Worm (Caenorhabditis elegans) whole organism, young adult: ENCODE measurements around the gene F35A5.2.

ENCODE experiments used
- B0035.1 ChIP-seq: sonication (generic microtip); optimal IDR thresholded peaks from 2 replicates; lab custom pipeline; 2016; ENCODE audit warnings: missing genetic modification characterization, mild to moderate bottlenecking, missing compliant biosample characterization, missing genotype, missing genetic modification reagents
- B0261.1 ChIP-seq: sonication (generic microtip); optimal IDR thresholded peaks from 2 replicates; lab custom pipeline; 2016; ENCODE audit warnings: mild to moderate bottlenecking, missing genetic modification characterization, moderate library complexity, missing compliant biosample characterization
- B0336.3 ChIP-seq: fragments of 200-800 bp; sonication (Bioruptor generic); IDR thresholded peaks from 2 replicates; pipeline ENCODE4 v1.3.6; 2022; ENCODE audit warnings: missing genetic modification characterization, missing compliant biosample characterization
- C06A6.2 ChIP-seq: fragments of 200-800 bp; sonication (Bioruptor generic); conservative IDR thresholded peaks from 2 replicates; pipeline ENCODE4 v1.3.6; 2022; ENCODE audit warnings: missing genetic modification characterization, missing compliant biosample characterization
- C17E4.6 ChIP-seq: fragments of 200-800 bp; sonication (Bioruptor generic); IDR thresholded peaks from 2 replicates; pipeline ENCODE4 v1.3.6; 2022; ENCODE audit warnings: missing genetic modification reagents, missing genetic modification characterization, missing compliant biosample characterization
- F37B4.10 ChIP-seq: fragments of 200-800 bp; sonication (Bioruptor generic); IDR thresholded peaks from 2 replicates; pipeline ENCODE4 v1.3.6; 2022; ENCODE audit warnings: missing genetic modification characterization, missing compliant biosample characterization
- F49E8.2 ChIP-seq: sonication (generic microtip); optimal IDR thresholded peaks from 3 replicates; lab custom pipeline; 2017; ENCODE audit warnings: missing genetic modification characterization, mild to moderate bottlenecking, missing compliant biosample characterization, antibody characterized with exemption, moderate library complexity; ENCODE audit not compliant: insufficient read depth
- F52B5.7 ChIP-seq: sonication (generic microtip); optimal IDR thresholded peaks from 2 replicates; lab custom pipeline; 2016; ENCODE audit warnings: mild to moderate bottlenecking, missing genetic modification characterization, missing compliant biosample characterization
- F57A8.1 ChIP-seq: fragments of 200-800 bp; sonication (Bioruptor generic); optimal IDR thresholded peaks from 2 replicates; lab custom pipeline; 2018; ENCODE audit warnings: mild to moderate bottlenecking, missing genetic modification characterization, moderate library complexity, missing compliant biosample characterization
- K12H6.12 ChIP-seq: fragments of 200-800 bp; sonication (Bioruptor generic); optimal IDR thresholded peaks from 2 replicates; lab custom pipeline; 2018; ENCODE audit warnings: mild to moderate bottlenecking, missing genetic modification characterization, missing compliant biosample characterization
- T07F8.4 ChIP-seq: sonication (generic microtip); optimal IDR thresholded peaks from 2 replicates; lab custom pipeline; 2016; ENCODE audit warnings: mild to moderate bottlenecking, missing genetic modification characterization, moderate library complexity, missing compliant biosample characterization
- Y53G8AR.9 ChIP-seq: fragments of 200-800 bp; sonication (Bioruptor generic); conservative IDR thresholded peaks from 2 replicates; pipeline ENCODE4 v1.3.6; 2022; ENCODE audit warnings: missing genetic modification reagents, missing genetic modification characterization, missing compliant biosample characterization
- Y56A3A.18 ChIP-seq: fragments of 200-800 bp; sonication (Bioruptor generic); IDR thresholded peaks from 2 replicates; pipeline ENCODE4 v1.3.6; 2022; ENCODE audit warnings: missing genetic modification reagents, missing genetic modification characterization, missing compliant biosample characterization
- Y79H2A.3 ChIP-seq: fragments of 200-800 bp; sonication (Bioruptor generic); conservative IDR thresholded peaks from 2 replicates; pipeline ENCODE4 v1.3.6; 2022; ENCODE audit warnings: missing genetic modification reagents, missing genetic modification characterization, missing compliant biosample characterization
- ZK185.1 ChIP-seq: sonication (generic microtip); optimal IDR thresholded peaks from 2 replicates; lab custom pipeline; 2016; ENCODE audit warnings: mild to moderate bottlenecking, missing genetic modification characterization, missing compliant biosample characterization; ENCODE audit not compliant: poor library complexity, severe bottlenecking
- aptf-3 ChIP-seq: fragments of 200-800 bp; sonication (Bioruptor generic); IDR thresholded peaks from 2 replicates; pipeline ENCODE4 v1.3.6; 2022; ENCODE audit warnings: missing genetic modification characterization, missing compliant biosample characterization
- attf-5 ChIP-seq: fragments of 200-800 bp; sonication (Bioruptor generic); optimal IDR thresholded peaks from 2 replicates; lab custom pipeline; 2018; ENCODE audit warnings: mild to moderate bottlenecking, missing genetic modification characterization, missing compliant biosample characterization
- cebp-1 ChIP-seq, 2 experiments: fragments of 200-800 bp in 1 of 2; sonication (Bioruptor generic) in 1 of 2; sonication (generic microtip) in 1 of 2; IDR thresholded peaks in 1 of 2; optimal IDR thresholded peaks in 1 of 2; 2 replicates each; pipeline versions ENCODE4 v1.3.6 to Lab custom; 2017 to 2022; ENCODE audit warnings: missing compliant biosample characterization in 2 of 2, missing genetic modification characterization in 2 of 2, mild to moderate bottlenecking in 1 of 2, missing genetic modification reagents in 1 of 2, moderate library complexity in 1 of 2
- cebp-2 ChIP-seq: fragments of 200-800 bp; sonication (Bioruptor generic); IDR thresholded peaks from 2 replicates; pipeline ENCODE4 v1.3.6; 2022; ENCODE audit warnings: missing genetic modification characterization, missing compliant biosample characterization
- die-1 ChIP-seq: sonication (generic microtip); optimal IDR thresholded peaks from 2 replicates; lab custom pipeline; 2016; ENCODE audit warnings: missing genotype, mild to moderate bottlenecking, missing genetic modification characterization, missing compliant biosample characterization
- dox-1 ChIP-seq: fragments of 200-800 bp; sonication (Bioruptor generic); IDR thresholded peaks from 2 replicates; pipeline ENCODE4 v1.3.6; 2022; ENCODE audit warnings: missing genetic modification reagents, missing genetic modification characterization, missing compliant biosample characterization
- egl-18 ChIP-seq: fragments of 200-800 bp; sonication (Bioruptor generic); IDR thresholded peaks from 2 replicates; pipeline ENCODE4 v1.3.6; 2022; ENCODE audit warnings: missing genetic modification reagents, missing genetic modification characterization, missing compliant biosample characterization
- ets-4 ChIP-seq: fragments of 200-800 bp; sonication (Bioruptor generic); optimal IDR thresholded peaks from 2 replicates; lab custom pipeline; 2018; ENCODE audit warnings: mild to moderate bottlenecking, missing genetic modification characterization, missing compliant biosample characterization
- gei-17 ChIP-seq: fragments of 200-800 bp; sonication (Bioruptor generic); optimal IDR thresholded peaks from 2 replicates; lab custom pipeline; 2018; ENCODE audit warnings: mild to moderate bottlenecking, missing genetic modification characterization, missing compliant biosample characterization
- hrde-1 ChIP-seq: sonication (generic microtip); optimal IDR thresholded peaks from 2 replicates; lab custom pipeline; 2016; ENCODE audit warnings: missing genetic modification characterization, mild to moderate bottlenecking, missing compliant biosample characterization, moderate library complexity, missing genotype, missing genetic modification reagents, borderline replicate concordance
- let-607 ChIP-seq, 2 experiments: fragments of 200-800 bp in 1 of 2; sonication (Bioruptor generic) in 1 of 2; sonication (generic microtip) in 1 of 2; optimal IDR thresholded peaks; 2 replicates each; lab custom pipeline; 2016 to 2018; ENCODE audit warnings: mild to moderate bottlenecking in 2 of 2, missing compliant biosample characterization in 2 of 2, missing genetic modification characterization in 2 of 2, moderate library complexity in 2 of 2, missing genotype in 1 of 2
- lin-35 ChIP-seq, 3 experiments: fragments of 150-350 bp in 2 of 3; sonication (generic microtip) in 1 of 3; optimal IDR thresholded peaks; 2 replicates each; lab custom pipeline; 2014 to 2018; ENCODE audit warnings: missing biosample characterization in 3 of 3, missing genetic modification characterization in 3 of 3, missing genetic modification reagents in 3 of 3
- lin-40 ChIP-seq: sonication (generic microtip); optimal IDR thresholded peaks from 2 replicates; lab custom pipeline; 2016; ENCODE audit warnings: missing genetic modification characterization, mild to moderate bottlenecking, missing compliant biosample characterization, missing genotype, missing genetic modification reagents
- madf-10 ChIP-seq: sonication (generic microtip); optimal IDR thresholded peaks from 2 replicates; lab custom pipeline; 2016; ENCODE audit warnings: mild to moderate bottlenecking, missing genetic modification characterization, missing compliant biosample characterization
- nfyb-1 ChIP-seq: fragments of 200-800 bp; sonication (Bioruptor generic); IDR thresholded peaks from 2 replicates; pipeline ENCODE4 v1.3.6; 2022; ENCODE audit warnings: missing genetic modification reagents, missing genetic modification characterization, missing compliant biosample characterization
- nhr-179 ChIP-seq: sonication (generic microtip); optimal IDR thresholded peaks from 2 replicates; lab custom pipeline; 2016; ENCODE audit warnings: mild to moderate bottlenecking, missing genetic modification characterization, missing compliant biosample characterization
- nhr-80 ChIP-seq: sonication (generic microtip); optimal IDR thresholded peaks from 2 replicates; lab custom pipeline; 2016; ENCODE audit warnings: missing genetic modification characterization, missing compliant biosample characterization
- pbrm-1 ChIP-seq: fragments of 200-800 bp; sonication (Bioruptor generic); IDR thresholded peaks from 2 replicates; pipeline ENCODE4 v1.3.6; 2022; ENCODE audit warnings: missing genetic modification reagents, missing genetic modification characterization, missing compliant biosample characterization
- pha-4 ChIP-seq: fragments of 150-350 bp; sonication (generic microtip); optimal IDR thresholded peaks from 2 replicates; lab custom pipeline; 2014; ENCODE audit warnings: missing biosample characterization, missing genetic modification reagents, missing genetic modification characterization
- rcor-1 ChIP-seq: fragments of 200-800 bp; sonication (Bioruptor generic); IDR thresholded peaks from 2 replicates; pipeline ENCODE4 v1.3.6; 2022; ENCODE audit warnings: missing genetic modification reagents, missing genetic modification characterization, missing compliant biosample characterization
- snpc-3.4 ChIP-seq: sonication (generic microtip); optimal IDR thresholded peaks from 2 replicates; lab custom pipeline; 2017; ENCODE audit warnings: missing genetic modification characterization, mild to moderate bottlenecking, missing compliant biosample characterization, antibody characterized with exemption, moderate library complexity, missing genotype, missing genetic modification reagents
- tbp1 ChIP-seq: fragments of 200-800 bp; sonication (Bioruptor generic); optimal IDR thresholded peaks from 2 replicates; lab custom pipeline; 2018; ENCODE audit warnings: mild to moderate bottlenecking, missing genetic modification characterization, missing compliant biosample characterization
- tlf-1 ChIP-seq: fragments of 200-800 bp; sonication (Bioruptor generic); optimal IDR thresholded peaks from 2 replicates; lab custom pipeline; 2018; ENCODE audit warnings: mild to moderate bottlenecking, missing genetic modification characterization, missing compliant biosample characterization
- ztf-18 ChIP-seq: sonication (generic microtip); optimal IDR thresholded peaks from 2 replicates; lab custom pipeline; 2016; ENCODE audit warnings: missing genotype, mild to moderate bottlenecking, missing genetic modification characterization, missing compliant biosample characterization
- ztf-22 ChIP-seq: fragments of 200-800 bp; sonication (Bioruptor generic); optimal IDR thresholded peaks from 2 replicates; lab custom pipeline; 2018; ENCODE audit warnings: mild to moderate bottlenecking, missing genetic modification characterization, moderate library complexity, missing compliant biosample characterization
- ztf-28 ChIP-seq: fragments of 200-800 bp; sonication (Bioruptor generic); IDR thresholded peaks from 2 replicates; pipeline ENCODE4 v1.3.6; 2022; ENCODE audit warnings: missing genetic modification reagents, missing genetic modification characterization, missing compliant biosample characterization

The F35A5.2 gene

DNA sequence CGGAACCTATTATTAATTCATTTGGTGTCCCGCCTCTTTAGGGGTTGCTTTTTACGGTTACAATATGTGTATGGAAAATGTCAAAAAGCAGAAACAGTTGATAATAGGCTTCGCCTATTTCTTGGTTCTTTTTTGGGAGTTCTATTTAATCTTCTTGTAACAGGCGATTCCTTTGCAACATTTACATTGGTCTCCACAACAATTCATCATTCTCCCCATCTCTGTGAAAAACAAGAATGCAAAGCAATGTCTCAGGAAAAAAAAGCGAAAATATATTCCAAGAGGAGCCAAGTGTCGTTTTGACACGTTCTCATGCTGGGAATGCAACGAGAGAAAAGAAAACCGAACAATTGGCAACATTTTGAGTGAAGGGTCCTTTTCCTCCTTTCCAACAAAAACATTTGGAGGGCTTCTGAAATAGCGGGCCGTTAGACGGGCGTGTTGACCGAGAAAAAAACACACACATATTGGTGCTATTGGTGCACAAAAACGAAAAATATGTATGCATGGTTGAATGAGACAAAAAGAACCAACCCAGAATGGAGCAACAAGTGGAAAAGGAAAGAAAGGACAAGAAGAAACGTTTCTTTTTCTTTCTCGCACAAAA lies 23.8 kb downstream of the F35A5.2 start:
- TF ChIP-seq F37B4.10 (GFP tag; lab: Robert Waterston, UW): no peak
- TF ChIP-seq T07F8.4 (tag; lab: Kevin White, UChicago): no peak
- no peak for TF ChIP-seq B0336.3 (GFP tag; lab: Robert Waterston, UW)

ce11 chrX:3829605-3830004 lies 24.7 kb downstream of the F35A5.2 start:
- TF ChIP-seq pha-4 (tag; lab: Kevin White, UChicago) (peak; percentile 34), C17E4.6 (GFP tag; lab: Robert Waterston, UW) (no peak), nhr-80 (peak; percentile 90), tbp1 (GFP tag; lab: Kevin White, UChicago) (peak; percentile 10), ets-4 (peak; percentile 9), let-607 (tag; optimal IDR thresholded peaks at IDR 0.05; lab: Kevin White, UChicago) (peak in 1 of 2 experiments; percentile 55), lin-40 (tag; lab: Kevin White, UChicago) (peak; percentile 7), die-1 (no peak), ztf-28 (no peak), madf-10 (tag; lab: Kevin White, UChicago) (no peak), cebp-1 (GFP tag; IDR thresholded peaks at IDR 0.05; lab: Robert Waterston, UW) (no peak), cebp-1 (tag; optimal IDR thresholded peaks at IDR 0.05; lab: Kevin White, UChicago) (peak; percentile 20), B0035.1 (tag; lab: Kevin White, UChicago) (no peak), nfyb-1 (GFP tag; lab: Robert Waterston, UW) (no peak), ZK185.1 (tag; lab: Kevin White, UChicago) (no peak), lin-35 (GFP tag; optimal IDR thresholded peaks at IDR 0.05; lab: Kevin White, UChicago) (no peak), dox-1 (GFP tag; lab: Robert Waterston, UW) (0 out of 2 replicates have a peak, but pooled peaks have one; percentile 16), C06A6.2 (GFP tag; lab: Robert Waterston, UW) (no peak), F52B5.7 (tag; lab: Kevin White, UChicago) (no peak)

ce11 chrX:3830872-3831271 lies 25.9 kb downstream of the F35A5.2 start:
- TF ChIP-seq gei-17 (GFP tag; lab: Kevin White, UChicago): no peak

ce11 chrX:3832059-3832641 lies 27.2 kb downstream of the F35A5.2 start:
- TF ChIP-seq pbrm-1 (GFP tag; lab: Robert Waterston, UW) (no peak), gei-17 (GFP tag; lab: Kevin White, UChicago) (no peak), F57A8.1 (GFP tag; lab: Kevin White, UChicago) (no peak), nfyb-1 (GFP tag; lab: Robert Waterston, UW) (peak; percentile 59; the same call in 1 of the 2 replicates), cebp-2 (no peak), nhr-179 (no peak), hrde-1 (tag; lab: Kevin White, UChicago) (no peak), Y53G8AR.9 (GFP tag; lab: Robert Waterston, UW) (no peak), aptf-3 (no peak), F49E8.2 (tag; lab: Kevin White, UChicago) (no peak), snpc-3.4 (tag; lab: Kevin White, UChicago) (no peak), egl-18 (GFP tag; lab: Robert Waterston, UW) (no peak), tlf-1 (GFP tag; lab: Kevin White, UChicago) (peak; percentile 16), Y56A3A.18 (GFP tag; lab: Robert Waterston, UW) (no peak), B0261.1 (tag; lab: Kevin White, UChicago) (no peak), ztf-18 (tag; lab: Kevin White, UChicago) (no peak), die-1 (no peak), Y79H2A.3 (GFP tag; lab: Robert Waterston, UW) (no peak), rcor-1 (GFP tag; lab: Robert Waterston, UW) (no peak), ztf-22 (peak; percentile 88), K12H6.12 (no peak), attf-5 (GFP tag; lab: Kevin White, UChicago) (peak; percentile 45)
